Worm (Caenorhabditis elegans): ENCODE results near the gene mdt-15.

DNA sequence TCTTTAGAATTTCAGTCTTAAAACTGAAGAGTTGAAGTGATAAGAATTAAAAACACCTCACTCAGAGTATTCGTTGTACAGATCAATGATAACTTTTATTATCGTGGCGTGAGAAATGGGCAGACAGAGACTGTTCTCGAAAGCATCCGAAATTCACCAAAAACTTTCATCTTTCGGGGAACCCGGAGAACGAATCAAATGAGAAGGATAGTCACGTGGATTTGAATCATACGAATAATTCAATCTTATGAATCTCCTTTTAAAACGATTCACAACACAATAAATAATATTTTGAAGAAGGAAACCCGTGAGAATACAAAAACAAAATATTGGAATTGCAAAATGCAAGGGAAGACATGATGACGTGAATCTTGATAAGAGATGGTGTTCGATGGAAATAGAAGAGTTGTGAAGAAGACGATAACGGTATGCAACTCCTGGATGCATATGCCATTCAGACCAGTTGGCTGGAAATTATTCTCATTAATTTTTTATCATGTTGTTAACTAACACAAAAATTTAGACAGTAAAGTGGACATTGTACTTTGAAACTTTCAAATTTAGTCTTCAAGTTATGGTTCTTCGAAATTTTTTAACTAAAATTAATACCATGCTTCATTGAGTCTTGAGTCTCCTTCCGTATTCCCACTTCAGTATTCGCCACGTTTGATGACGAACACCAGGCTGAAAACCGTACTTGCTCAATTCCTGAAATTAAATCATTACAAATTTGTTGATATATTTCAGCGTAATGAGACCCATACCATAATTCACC is 43.5 kb upstream of the mdt-15 start:
- TF ChIP-seq sptf-1 (tag; optimal IDR thresholded peaks at IDR 0.05) (no peak), pha-4 (tag; optimal IDR thresholded peaks at IDR 0.05) (no peak), lin-13 (tag; optimal IDR thresholded peaks at IDR 0.05) (no peak), elt-1 (tag; optimal IDR thresholded peaks at IDR 0.05; ENCODE audit: borderline replicate concordance, insufficient read depth) (no peak), nhr-237 (tag; optimal IDR thresholded peaks at IDR 0.05) (no peak), ztf-11 (tag; optimal IDR thresholded peaks at IDR 0.05) (no peak), elt-3 (tag; optimal IDR thresholded peaks at IDR 0.05) (no peak), unc-39 (tag; optimal IDR thresholded peaks at IDR 0.05) (no peak), nhr-12 (tag; optimal IDR thresholded peaks at IDR 0.05) (no peak), mep-1 (tag; optimal IDR thresholded peaks at IDR 0.05) (no peak), ceh-43 (GFP tag; optimal IDR thresholded peaks at IDR 0.05) (no peak)
